Worm (Caenorhabditis elegans) whole organism, L3 larva: Measurements from ENCODE around the gene F20D6.11.

Experiments used
- ZK546.5 ChIP-seq: sonication (generic microtip); optimal IDR thresholded peaks from 2 replicates; lab custom pipeline; 2017; ENCODE audit warnings: missing biosample characterization, missing genetic modification characterization
- ama-1 ChIP-seq: fragments of 150-350 bp; optimal IDR thresholded peaks from 2 replicates; lab custom pipeline; 2018
- egl-27 ChIP-seq: sonication (generic microtip); optimal IDR thresholded peaks from 4 replicates; lab custom pipeline; 2017; ENCODE audit warnings: missing biosample characterization, missing genetic modification reagents, missing genetic modification characterization
- elt-2 ChIP-seq: sonication (generic microtip); optimal IDR thresholded peaks from 2 replicates; lab custom pipeline; 2016; ENCODE audit warnings: missing genetic modification reagents, mild to moderate bottlenecking, missing genetic modification characterization, missing compliant biosample characterization
- fos-1 ChIP-seq: fragments of 150-350 bp; optimal IDR thresholded peaks from 2 replicates; lab custom pipeline; 2014; ENCODE audit warnings: missing biosample characterization, missing genetic modification characterization
- snpc-4 ChIP-seq: fragments of 150-350 bp; optimal IDR thresholded peaks from 2 replicates; lab custom pipeline; 2014; ENCODE audit warnings: missing biosample characterization, missing genetic modification characterization
- ztf-11 ChIP-seq: fragments of 150-350 bp; optimal IDR thresholded peaks from 2 replicates; lab custom pipeline; 2014; ENCODE audit warnings: missing biosample characterization, missing genetic modification characterization
- ztf-4 ChIP-seq: fragments of 150-350 bp; optimal IDR thresholded peaks from 2 replicates; lab custom pipeline; 2014; ENCODE audit warnings: missing biosample characterization, missing genetic modification characterization

DNA sequence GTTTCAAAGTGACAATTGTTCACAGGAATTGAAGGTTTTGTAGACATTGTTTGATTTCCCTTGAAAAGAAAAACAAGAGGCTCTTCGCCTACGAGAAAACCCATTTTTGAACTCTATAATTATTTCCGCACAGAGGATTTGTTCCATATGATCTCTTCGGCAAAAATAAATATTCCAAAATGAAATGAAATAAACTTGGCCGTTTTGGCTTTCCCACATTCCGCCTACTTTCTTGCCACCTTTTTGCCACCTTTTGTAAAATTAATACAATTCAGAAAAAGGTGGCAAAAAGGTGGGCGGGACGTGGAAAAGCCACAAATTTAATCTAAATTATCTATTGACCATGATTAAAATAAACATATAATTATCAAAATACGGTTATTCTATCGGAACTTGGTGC, 10.5 kb downstream of the F20D6.11 start, which contains the start of gene F20D6.15:
- TF ChIP-seq snpc-4: no peak
- no peak for TF ChIP-seq egl-27 (tag; lab: Kevin White, UChicago)
- no peak for TF ChIP-seq ztf-4
- no peak for TF ChIP-seq ama-1
- no peak for TF ChIP-seq elt-2 (tag; lab: Kevin White, UChicago)
- TF ChIP-seq fos-1: no peak
- no peak for TF ChIP-seq ztf-11
- no peak for TF ChIP-seq ZK546.5 (tag; lab: Kevin White, UChicago)
